Worm (Caenorhabditis elegans) whole organism, late embryonic: Measurements from ENCODE around the gene F54B11.4.

Experiments
- ahr-1 ChIP-seq: sonication (generic microtip); optimal IDR thresholded peaks from 2 replicates; lab custom pipeline; 2016; ENCODE audit warnings: missing genetic modification characterization, missing compliant biosample characterization
- ama-1 ChIP-seq: fragments of 150-350 bp; optimal IDR thresholded peaks from 2 replicates; lab custom pipeline; 2014
- ceh-2 ChIP-seq: sonication (generic microtip); optimal IDR thresholded peaks from 2 replicates; lab custom pipeline; 2016; ENCODE audit warnings: missing genotype, missing genetic modification characterization, missing compliant biosample characterization
- ceh-34 ChIP-seq: sonication (generic microtip); optimal IDR thresholded peaks from 2 replicates; lab custom pipeline; 2016; ENCODE audit warnings: mild to moderate bottlenecking, missing genetic modification characterization, missing compliant biosample characterization
- dmd-4 ChIP-seq: sonication (generic microtip); optimal IDR thresholded peaks from 2 replicates; lab custom pipeline; 2016; ENCODE audit warnings: borderline replicate concordance, missing genetic modification characterization, missing compliant biosample characterization
- ets-4 ChIP-seq: sonication (generic microtip); optimal IDR thresholded peaks from 2 replicates; lab custom pipeline; 2016; ENCODE audit warnings: missing genetic modification characterization, missing compliant biosample characterization
- fkh-10 ChIP-seq: fragments of 150-350 bp; optimal IDR thresholded peaks from 2 replicates; lab custom pipeline; 2014; ENCODE audit warnings: missing biosample characterization, missing genetic modification reagents, missing genetic modification characterization
- hlh-30 ChIP-seq: sonication (generic microtip); optimal IDR thresholded peaks from 2 replicates; lab custom pipeline; 2017; ENCODE audit warnings: antibody characterized with exemption, missing genetic modification characterization, missing compliant biosample characterization; ENCODE audit not compliant: insufficient read depth
- pax-1 ChIP-seq: fragments of 150-350 bp; optimal IDR thresholded peaks from 2 replicates; lab custom pipeline; 2014; ENCODE audit warnings: missing biosample characterization, missing genetic modification characterization
- pha-2 ChIP-seq: sonication (generic microtip); optimal IDR thresholded peaks from 2 replicates; lab custom pipeline; 2017; ENCODE audit warnings: mild to moderate bottlenecking, missing genetic modification characterization, missing compliant biosample characterization
- pha-4 ChIP-seq: fragments of 150-350 bp; optimal IDR thresholded peaks from 2 replicates; lab custom pipeline; 2018; ENCODE audit warnings: missing biosample characterization, missing genetic modification reagents, missing genetic modification characterization
- pqm-1 ChIP-seq: sonication (generic microtip); optimal IDR thresholded peaks from 2 replicates; lab custom pipeline; 2016; ENCODE audit warnings: missing genetic modification characterization, missing compliant biosample characterization
- pros-1 ChIP-seq: fragments of 150-350 bp; optimal IDR thresholded peaks from 2 replicates; lab custom pipeline; 2014; ENCODE audit warnings: missing biosample characterization, missing genetic modification reagents, missing genetic modification characterization

DNA sequence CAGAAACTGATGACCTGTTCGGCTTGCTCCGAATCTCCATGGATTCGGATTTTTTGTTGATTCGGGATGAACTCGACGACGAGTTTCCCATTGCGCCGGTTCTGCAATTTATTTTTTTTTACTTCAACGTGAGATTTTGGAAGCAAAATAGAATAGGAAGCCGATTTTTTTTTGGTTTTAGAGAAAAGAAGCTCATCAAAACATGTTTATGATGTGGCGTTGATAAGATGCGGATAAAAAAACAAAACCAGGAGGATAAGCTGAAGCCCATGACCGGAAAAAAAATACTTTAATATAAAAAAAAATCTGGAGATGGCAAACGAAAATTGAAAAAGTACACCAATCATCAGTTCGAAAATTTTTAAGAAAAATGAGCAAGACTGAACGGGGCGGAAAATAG is 36.4 kb upstream of the F54B11.4 start, which contains the start of gene glb-20:
- TF ChIP-seq ama-1 (lab: Kevin White, UChicago) (no peak), pros-1 (tag; lab: Kevin White, UChicago) (no peak), fkh-10 (GFP tag; lab: Kevin White, UChicago) (no peak), pha-2 (tag; lab: Kevin White, UChicago) (no peak), pax-1 (tag; lab: Kevin White, UChicago) (no peak), dmd-4 (tag; lab: Kevin White, UChicago) (no peak), ceh-34 (tag; lab: Kevin White, UChicago) (no peak), pqm-1 (tag; lab: Kevin White, UChicago) (no peak), pha-4 (tag; lab: Kevin White, UChicago) (no peak), ets-4 (tag; lab: Kevin White, UChicago) (no peak), hlh-30 (tag; lab: Kevin White, UChicago) (no peak), ahr-1 (tag; lab: Kevin White, UChicago) (no peak), ceh-2 (tag; lab: Kevin White, UChicago) (no peak)
